Worm (Caenorhabditis elegans) whole organism, mixed stage, embryonic: ENCODE results near the gene srz-6.

ENCODE experiments used
- M03D4.4 ChIP-seq: sonication (generic microtip); optimal IDR thresholded peaks from 2 replicates; lab custom pipeline; 2017; ENCODE audit warnings: mild to moderate bottlenecking, missing genetic modification characterization, missing compliant biosample characterization
- bed-3 ChIP-seq: fragments of 200-800 bp; sonication (Bioruptor generic); optimal IDR thresholded peaks from 3 replicates; lab custom pipeline; 2018; ENCODE audit warnings: mild to moderate bottlenecking, missing genetic modification characterization, moderate library complexity, missing compliant biosample characterization
- blmp-1 ChIP-seq: fragments of 150-350 bp; optimal IDR thresholded peaks from 2 replicates; lab custom pipeline; 2014; ENCODE audit warnings: missing biosample characterization, missing genetic modification characterization
- ceh-39 ChIP-seq: fragments of 150-350 bp; optimal IDR thresholded peaks from 2 replicates; lab custom pipeline; 2014; ENCODE audit warnings: missing biosample characterization, missing genetic modification characterization
- ceh-43 ChIP-seq: fragments of 200-800 bp; sonication (Bioruptor generic); optimal IDR thresholded peaks from 2 replicates; lab custom pipeline; 2018; ENCODE audit warnings: mild to moderate bottlenecking, missing genetic modification characterization, moderate library complexity, missing compliant biosample characterization
- ceh-83 ChIP-seq: fragments of 200-800 bp; sonication (Bioruptor generic); optimal IDR thresholded peaks from 2 replicates; lab custom pipeline; 2018; ENCODE audit warnings: mild to moderate bottlenecking, missing genetic modification characterization, missing compliant biosample characterization
- ces-1 ChIP-seq: fragments of 150-350 bp; optimal IDR thresholded peaks from 2 replicates; lab custom pipeline; 2014; ENCODE audit warnings: missing biosample characterization, missing genetic modification reagents, missing genetic modification characterization
- cnd-1 ChIP-seq: fragments of 200-800 bp; sonication (Bioruptor generic); optimal IDR thresholded peaks from 2 replicates; lab custom pipeline; 2018; ENCODE audit warnings: mild to moderate bottlenecking, missing genetic modification characterization, missing compliant biosample characterization
- drap-1 ChIP-seq: fragments of 200-800 bp; sonication (Bioruptor generic); optimal IDR thresholded peaks from 3 replicates; lab custom pipeline; 2018; ENCODE audit warnings: mild to moderate bottlenecking, missing genetic modification characterization, missing compliant biosample characterization
- elt-1 ChIP-seq: sonication (generic microtip); optimal IDR thresholded peaks from 2 replicates; lab custom pipeline; 2017; ENCODE audit warnings: missing genetic modification characterization, mild to moderate bottlenecking, missing compliant biosample characterization, antibody characterized with exemption, moderate library complexity, borderline replicate concordance; ENCODE audit not compliant: insufficient read depth
- ham-2 ChIP-seq: fragments of 200-800 bp; sonication (Bioruptor generic); optimal IDR thresholded peaks from 2 replicates; lab custom pipeline; 2018; ENCODE audit warnings: mild to moderate bottlenecking, missing genetic modification characterization, missing compliant biosample characterization
- hlh-1 ChIP-seq: fragments of 150-350 bp; optimal IDR thresholded peaks from 2 replicates; lab custom pipeline; 2014; ENCODE audit warnings: missing biosample characterization, missing genetic modification reagents, missing genetic modification characterization
- lin-13 ChIP-seq: fragments of 150-350 bp; optimal IDR thresholded peaks from 2 replicates; lab custom pipeline; 2014; ENCODE audit warnings: missing biosample characterization, missing genetic modification characterization
- lin-32 ChIP-seq: fragments of 200-800 bp; sonication (Bioruptor generic); optimal IDR thresholded peaks from 2 replicates; lab custom pipeline; 2018; ENCODE audit warnings: mild to moderate bottlenecking, missing genetic modification characterization, missing compliant biosample characterization
- lsy-2 ChIP-seq: fragments of 150-350 bp; optimal IDR thresholded peaks from 2 replicates; lab custom pipeline; 2014; ENCODE audit warnings: missing biosample characterization, missing genetic modification characterization
- mep-1 ChIP-seq: fragments of 150-350 bp; optimal IDR thresholded peaks from 2 replicates; lab custom pipeline; 2017; ENCODE audit warnings: missing biosample characterization, missing genetic modification reagents, missing genetic modification characterization, inconsistent platforms
- mls-2 ChIP-seq: sonication (generic microtip); optimal IDR thresholded peaks from 2 replicates; lab custom pipeline; 2016; ENCODE audit warnings: mild to moderate bottlenecking, missing genetic modification characterization, moderate library complexity, missing compliant biosample characterization
- nhr-12 ChIP-seq: fragments of 150-350 bp; optimal IDR thresholded peaks from 2 replicates; lab custom pipeline; 2014; ENCODE audit warnings: missing biosample characterization, missing genetic modification characterization
- nhr-2 ChIP-seq: fragments of 150-350 bp; optimal IDR thresholded peaks from 2 replicates; lab custom pipeline; 2014; ENCODE audit warnings: missing biosample characterization, missing genetic modification characterization
- nhr-237 ChIP-seq: fragments of 150-350 bp; optimal IDR thresholded peaks from 2 replicates; lab custom pipeline; 2014; ENCODE audit warnings: missing biosample characterization, missing genetic modification characterization
- nhr-28 ChIP-seq: fragments of 150-350 bp; optimal IDR thresholded peaks from 2 replicates; lab custom pipeline; 2014; ENCODE audit warnings: missing biosample characterization, missing genetic modification characterization
- nhr-76 ChIP-seq: sonication (generic microtip); optimal IDR thresholded peaks from 2 replicates; lab custom pipeline; 2017; ENCODE audit warnings: missing biosample characterization, missing genetic modification characterization
- pha-4 ChIP-seq: fragments of 150-350 bp; optimal IDR thresholded peaks from 2 replicates; lab custom pipeline; 2018; ENCODE audit warnings: missing biosample characterization, missing genetic modification reagents, missing genetic modification characterization
- sem-2 ChIP-seq: fragments of 200-800 bp; sonication (Bioruptor generic); optimal IDR thresholded peaks from 2 replicates; lab custom pipeline; 2018; ENCODE audit warnings: mild to moderate bottlenecking, missing genetic modification characterization, missing compliant biosample characterization
- snpc-4 ChIP-seq: fragments of 150-350 bp; optimal IDR thresholded peaks from 2 replicates; lab custom pipeline; 2014; ENCODE audit warnings: missing biosample characterization, missing genetic modification characterization
- tbx-8 ChIP-seq: fragments of 200-800 bp; sonication (Bioruptor generic); optimal IDR thresholded peaks from 2 replicates; lab custom pipeline; 2018; ENCODE audit warnings: mild to moderate bottlenecking, missing genetic modification characterization, moderate library complexity, missing compliant biosample characterization
- unc-120 ChIP-seq: sonication (generic microtip); optimal IDR thresholded peaks from 2 replicates; lab custom pipeline; 2017; ENCODE audit warnings: missing genetic modification characterization, missing compliant biosample characterization; ENCODE audit not compliant: poor library complexity, severe bottlenecking
- unc-39 ChIP-seq: fragments of 150-350 bp; optimal IDR thresholded peaks from 2 replicates; lab custom pipeline; 2014; ENCODE audit warnings: missing biosample characterization, missing genetic modification characterization
- unc-62 ChIP-seq: fragments of 150-350 bp; optimal IDR thresholded peaks from 2 replicates; lab custom pipeline; 2014; ENCODE audit warnings: missing biosample characterization, missing genetic modification reagents, missing genetic modification characterization
- zip-8 ChIP-seq: fragments of 150-350 bp; optimal IDR thresholded peaks from 2 replicates; lab custom pipeline; 2014; ENCODE audit warnings: missing biosample characterization, missing genetic modification characterization

srz-6 gene

ce11 chrII:12462244-12462643 is 29.8 kb upstream of the srz-6 start, which contains the start of gene F15A4.2:
F15A4.2 (plus strand) TSS chrII:12462544.
- TF ChIP-seq nhr-2 (tag; lab: Kevin White, UChicago) = no peak
- peak; percentile 29 for TF ChIP-seq zip-8 (tag; lab: Kevin White, UChicago)
- peak; percentile 66 for TF ChIP-seq ceh-39
- TF ChIP-seq nhr-237 (tag; lab: Kevin White, UChicago) = no peak
- no peak for TF ChIP-seq nhr-76 (tag; lab: Kevin White, UChicago)
- TF ChIP-seq lsy-2 = peak; percentile 12
- TF ChIP-seq ham-2 = no peak
- no peak for TF ChIP-seq drap-1 (GFP tag; lab: Kevin White, UChicago)
- no peak for TF ChIP-seq blmp-1 (tag; lab: Kevin White, UChicago)
- no peak for TF ChIP-seq elt-1 (tag; lab: Kevin White, UChicago)
- TF ChIP-seq, all 35 proteins: peak for 3

DNA sequence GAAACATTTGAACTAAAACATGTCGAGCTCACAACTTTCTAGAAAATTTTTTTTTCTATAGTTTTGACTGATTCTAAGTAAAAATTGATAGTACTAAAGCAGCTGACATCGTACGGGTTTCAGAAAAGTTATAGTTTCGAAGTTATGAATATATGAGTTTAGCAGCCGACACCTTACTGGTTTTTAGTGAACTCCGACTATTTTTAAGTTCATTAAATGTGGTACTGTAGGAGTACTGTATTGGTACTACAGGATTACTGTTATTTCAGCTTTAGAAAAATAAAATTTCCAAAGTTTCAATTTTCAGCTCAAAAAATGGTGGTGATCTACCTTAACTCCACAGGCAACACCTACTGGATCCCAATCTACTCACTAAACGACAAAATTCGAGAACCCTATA is 26.5 kb upstream of the srz-6 start, which contains the start of gene sre-37:
TSS of gene sre-37 (plus strand) at position 301 of the 400 bp plus-strand sequence.
- TF ChIP-seq nhr-12 (tag; lab: Kevin White, UChicago) (no peak), ceh-83 (GFP tag; lab: Kevin White, UChicago) (no peak), elt-1 (tag; lab: Kevin White, UChicago) (no peak), ceh-43 (GFP tag; lab: Kevin White, UChicago) (no peak), unc-120 (no peak), mep-1 (tag; lab: Kevin White, UChicago) (no peak), drap-1 (GFP tag; lab: Kevin White, UChicago) (no peak), unc-39 (tag; lab: Kevin White, UChicago) (no peak), pha-4 (tag; lab: Kevin White, UChicago) (no peak), blmp-1 (tag; lab: Kevin White, UChicago) (no peak), nhr-28 (tag; lab: Kevin White, UChicago) (no peak)

DNA sequence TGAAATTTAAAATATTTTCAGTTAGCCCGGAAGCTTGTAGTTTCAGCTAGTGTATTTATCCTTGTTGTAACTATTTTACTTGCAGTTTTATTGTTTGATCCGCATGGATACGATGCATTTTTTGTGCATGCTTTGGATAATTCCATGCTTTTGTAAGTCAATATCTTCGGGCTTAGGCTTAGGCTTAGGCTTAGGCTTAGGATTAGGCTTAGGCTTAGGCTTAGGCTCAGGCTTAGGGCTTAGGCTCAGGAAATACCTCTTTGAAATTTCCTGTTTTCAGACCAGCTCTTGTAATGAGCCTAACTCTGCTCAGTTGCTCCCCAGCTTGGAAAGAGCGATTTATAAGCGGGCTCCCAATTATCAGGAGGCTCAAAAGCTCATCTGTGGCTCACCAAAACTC is 25.0 kb upstream of the srz-6 start, which contains the start of gene srg-16:
TSS of gene srg-16 (plus strand) at position 87 of the 400 bp plus-strand sequence.
- TF ChIP-seq blmp-1 (tag; lab: Kevin White, UChicago) = no peak
- no peak for TF ChIP-seq ces-1 (GFP tag; lab: Kevin White, UChicago)
- no peak for TF ChIP-seq nhr-237 (tag; lab: Kevin White, UChicago)
- no peak for TF ChIP-seq bed-3
- no peak for TF ChIP-seq sem-2 (GFP tag; lab: Kevin White, UChicago)
- TF ChIP-seq hlh-1 = no peak
- no peak for TF ChIP-seq nhr-12 (tag; lab: Kevin White, UChicago)
- no peak for TF ChIP-seq snpc-4 (tag; lab: Kevin White, UChicago)
- no peak for TF ChIP-seq tbx-8 (GFP tag; lab: Kevin White, UChicago)
- TF ChIP-seq mls-2 (tag; lab: Kevin White, UChicago) = no peak
- TF ChIP-seq lin-13 (tag; lab: Kevin White, UChicago) = no peak

ce11 chrII:12471138-12471855 is 20.7 kb upstream of the srz-6 start, which contains the start of the genes F15A4.5 and phat-8:
F15A4.5 (minus strand) TSS chrII:12471238.
phat-8 (plus strand) TSS chrII:12471805.
- TF ChIP-seq cnd-1 (tag; lab: Kevin White, UChicago) = no peak
- no peak for TF ChIP-seq mep-1 (tag; lab: Kevin White, UChicago)
- TF ChIP-seq nhr-28 (tag; lab: Kevin White, UChicago) = no peak
- no peak for TF ChIP-seq nhr-76 (tag; lab: Kevin White, UChicago)
- TF ChIP-seq blmp-1 (tag; lab: Kevin White, UChicago) = no peak
- no peak for TF ChIP-seq lin-32 (GFP tag; lab: Kevin White, UChicago)
- no peak for TF ChIP-seq mls-2 (tag; lab: Kevin White, UChicago)
- no peak for TF ChIP-seq unc-39 (tag; lab: Kevin White, UChicago)
- TF ChIP-seq unc-120 = no peak
- no peak for TF ChIP-seq bed-3
- no peak for TF ChIP-seq zip-8 (tag; lab: Kevin White, UChicago)
- TF ChIP-seq ces-1 (GFP tag; lab: Kevin White, UChicago) = no peak
- TF ChIP-seq sem-2 (GFP tag; lab: Kevin White, UChicago) = no peak
- TF ChIP-seq ceh-43 (GFP tag; lab: Kevin White, UChicago) = no peak
- no peak for TF ChIP-seq unc-62 (GFP tag; lab: Kevin White, UChicago)
- no peak for TF ChIP-seq nhr-12 (tag; lab: Kevin White, UChicago)
- no peak for TF ChIP-seq M03D4.4 (tag; lab: Kevin White, UChicago)
- no peak for TF ChIP-seq ceh-39
- TF ChIP-seq, all 35 proteins: peak for 0
